Worm (Caenorhabditis elegans) whole organism, young adult: ENCODE data around the gene nhr-219.

ENCODE experiments used
- B0035.1 ChIP-seq: sonication (generic microtip); optimal IDR thresholded peaks from 2 replicates; lab custom pipeline; 2016; ENCODE audit warnings: missing genetic modification characterization, mild to moderate bottlenecking, missing compliant biosample characterization, missing genotype, missing genetic modification reagents
- F23B12.7 ChIP-seq: sonication (generic microtip); optimal IDR thresholded peaks from 2 replicates; lab custom pipeline; 2017; ENCODE audit warnings: missing genetic modification characterization, mild to moderate bottlenecking, missing compliant biosample characterization, antibody characterized with exemption, moderate library complexity; ENCODE audit not compliant: insufficient read depth
- F37B4.10 ChIP-seq: fragments of 200-800 bp; sonication (Bioruptor generic); IDR thresholded peaks from 2 replicates; pipeline ENCODE4 v1.3.6; 2022; ENCODE audit warnings: missing genetic modification characterization, missing compliant biosample characterization
- F49E8.2 ChIP-seq: sonication (generic microtip); optimal IDR thresholded peaks from 3 replicates; lab custom pipeline; 2017; ENCODE audit warnings: missing genetic modification characterization, mild to moderate bottlenecking, missing compliant biosample characterization, antibody characterized with exemption, moderate library complexity; ENCODE audit not compliant: insufficient read depth
- T07F8.4 ChIP-seq: sonication (generic microtip); optimal IDR thresholded peaks from 2 replicates; lab custom pipeline; 2016; ENCODE audit warnings: mild to moderate bottlenecking, missing genetic modification characterization, moderate library complexity, missing compliant biosample characterization
- T26A5.8 ChIP-seq: sonication (generic microtip); optimal IDR thresholded peaks from 2 replicates; lab custom pipeline; 2016; ENCODE audit warnings: missing genetic modification characterization, missing compliant biosample characterization
- Y67H2A.10 ChIP-seq: fragments of 200-800 bp; sonication (Bioruptor generic); conservative IDR thresholded peaks from 2 replicates; pipeline ENCODE4 v1.3.6; 2022; ENCODE audit warnings: missing genetic modification reagents, missing genetic modification characterization, missing compliant biosample characterization
- Y79H2A.3 ChIP-seq: fragments of 200-800 bp; sonication (Bioruptor generic); conservative IDR thresholded peaks from 2 replicates; pipeline ENCODE4 v1.3.6; 2022; ENCODE audit warnings: missing genetic modification reagents, missing genetic modification characterization, missing compliant biosample characterization
- akir-1 ChIP-seq: fragments of 200-800 bp; sonication (Bioruptor generic); optimal IDR thresholded peaks from 2 replicates; lab custom pipeline; 2018; ENCODE audit warnings: mild to moderate bottlenecking, missing genetic modification characterization, moderate library complexity, missing compliant biosample characterization
- attf-5 ChIP-seq: fragments of 200-800 bp; sonication (Bioruptor generic); optimal IDR thresholded peaks from 2 replicates; lab custom pipeline; 2018; ENCODE audit warnings: mild to moderate bottlenecking, missing genetic modification characterization, missing compliant biosample characterization
- ccch-3 ChIP-seq: fragments of 200-800 bp; sonication (Bioruptor generic); optimal IDR thresholded peaks from 2 replicates; lab custom pipeline; 2018; ENCODE audit warnings: mild to moderate bottlenecking, missing genetic modification characterization, missing compliant biosample characterization
- ceh-100 ChIP-seq: fragments of 200-800 bp; sonication (Bioruptor generic); IDR thresholded peaks from 2 replicates; pipeline ENCODE4 v1.3.6; 2022; ENCODE audit warnings: missing genetic modification reagents, missing genetic modification characterization, missing compliant biosample characterization
- ceh-79 ChIP-seq: sonication (generic microtip); optimal IDR thresholded peaks from 2 replicates; lab custom pipeline; 2017; ENCODE audit warnings: mild to moderate bottlenecking, missing genetic modification characterization, missing compliant biosample characterization
- die-1 ChIP-seq: sonication (generic microtip); optimal IDR thresholded peaks from 2 replicates; lab custom pipeline; 2016; ENCODE audit warnings: missing genotype, mild to moderate bottlenecking, missing genetic modification characterization, missing compliant biosample characterization
- dpl-1 ChIP-seq: fragments of 150-350 bp; optimal IDR thresholded peaks from 2 replicates; lab custom pipeline; 2014; ENCODE audit warnings: missing biosample characterization, missing genetic modification reagents, missing genetic modification characterization
- egl-18 ChIP-seq: fragments of 200-800 bp; sonication (Bioruptor generic); IDR thresholded peaks from 2 replicates; pipeline ENCODE4 v1.3.6; 2022; ENCODE audit warnings: missing genetic modification reagents, missing genetic modification characterization, missing compliant biosample characterization
- ekl-4 ChIP-seq: fragments of 200-800 bp; sonication (Bioruptor generic); IDR thresholded peaks from 2 replicates; pipeline ENCODE4 v1.3.6; 2022; ENCODE audit warnings: missing genetic modification reagents, missing genetic modification characterization, missing compliant biosample characterization
- ets-4 ChIP-seq: fragments of 200-800 bp; sonication (Bioruptor generic); optimal IDR thresholded peaks from 2 replicates; lab custom pipeline; 2018; ENCODE audit warnings: mild to moderate bottlenecking, missing genetic modification characterization, missing compliant biosample characterization
- him-1 ChIP-seq: sonication (generic microtip); optimal IDR thresholded peaks from 2 replicates; lab custom pipeline; 2016; ENCODE audit warnings: missing genotype, missing genetic modification reagents, missing genetic modification characterization, missing compliant biosample characterization
- hlh-12 ChIP-seq: sonication (generic microtip); optimal IDR thresholded peaks from 2 replicates; lab custom pipeline; 2016; ENCODE audit warnings: missing genetic modification characterization, missing compliant biosample characterization
- hlh-26 ChIP-seq: fragments of 200-800 bp; sonication (Bioruptor generic); conservative IDR thresholded peaks from 2 replicates; pipeline ENCODE4 v1.3.6; 2022; ENCODE audit warnings: missing genetic modification reagents, missing genetic modification characterization, missing compliant biosample characterization
- hmg-1.2 ChIP-seq: fragments of 200-800 bp; sonication (Bioruptor generic); IDR thresholded peaks from 2 replicates; pipeline ENCODE4 v1.3.6; 2022; ENCODE audit warnings: missing genetic modification reagents, missing genetic modification characterization, missing compliant biosample characterization
- hmg-20 ChIP-seq: fragments of 200-800 bp; sonication (Bioruptor generic); IDR thresholded peaks from 2 replicates; pipeline ENCODE4 v1.3.6; 2022; ENCODE audit warnings: missing genetic modification reagents, missing genetic modification characterization, missing compliant biosample characterization
- lin-40 ChIP-seq: sonication (generic microtip); optimal IDR thresholded peaks from 2 replicates; lab custom pipeline; 2016; ENCODE audit warnings: missing genetic modification characterization, mild to moderate bottlenecking, missing compliant biosample characterization, missing genotype, missing genetic modification reagents
- lin-54 ChIP-seq: fragments of 200-800 bp; sonication (Bioruptor generic); optimal IDR thresholded peaks from 2 replicates; lab custom pipeline; 2018; ENCODE audit warnings: mild to moderate bottlenecking, missing genetic modification characterization, missing compliant biosample characterization
- madf-8 ChIP-seq: fragments of 200-800 bp; sonication (Bioruptor generic); conservative IDR thresholded peaks from 2 replicates; pipeline ENCODE4 v1.3.6; 2022; ENCODE audit warnings: missing genetic modification reagents, missing genetic modification characterization, missing compliant biosample characterization
- nhr-120 ChIP-seq: fragments of 200-800 bp; sonication (Bioruptor generic); IDR thresholded peaks from 2 replicates; pipeline ENCODE4 v1.3.6; 2022; ENCODE audit warnings: missing genetic modification characterization, missing compliant biosample characterization
- nhr-27 ChIP-seq: fragments of 200-800 bp; sonication (Bioruptor generic); optimal IDR thresholded peaks from 2 replicates; lab custom pipeline; 2018; ENCODE audit warnings: mild to moderate bottlenecking, missing genetic modification characterization, moderate library complexity, missing compliant biosample characterization
- rec-8 ChIP-seq, 2 experiments: sonication (generic microtip); optimal IDR thresholded peaks; 2 replicates each; lab custom pipeline; 2016; ENCODE audit warnings: mild to moderate bottlenecking in 2 of 2, missing genetic modification characterization in 2 of 2, missing genetic modification reagents in 2 of 2, missing genotype in 2 of 2, missing biosample characterization in 1 of 2, missing compliant biosample characterization in 1 of 2, moderate library complexity in 1 of 2
- repo-1 ChIP-seq: sonication (generic microtip); optimal IDR thresholded peaks from 2 replicates; lab custom pipeline; 2017; ENCODE audit warnings: mild to moderate bottlenecking, missing genetic modification characterization, missing compliant biosample characterization
- snpc-1.3 ChIP-seq: sonication (generic microtip); optimal IDR thresholded peaks from 2 replicates; lab custom pipeline; 2017; ENCODE audit warnings: missing genetic modification characterization, mild to moderate bottlenecking, missing compliant biosample characterization, antibody characterized with exemption, moderate library complexity, missing genotype, missing genetic modification reagents; ENCODE audit not compliant: insufficient read depth
- snpc-3.4 ChIP-seq: sonication (generic microtip); optimal IDR thresholded peaks from 2 replicates; lab custom pipeline; 2017; ENCODE audit warnings: missing genetic modification characterization, mild to moderate bottlenecking, missing compliant biosample characterization, antibody characterized with exemption, moderate library complexity, missing genotype, missing genetic modification reagents
- somi-1 ChIP-seq: fragments of 200-800 bp; sonication (Bioruptor generic); optimal IDR thresholded peaks from 2 replicates; lab custom pipeline; 2018; ENCODE audit warnings: mild to moderate bottlenecking, missing genetic modification characterization, missing compliant biosample characterization
- ztf-28 ChIP-seq: fragments of 200-800 bp; sonication (Bioruptor generic); IDR thresholded peaks from 2 replicates; pipeline ENCODE4 v1.3.6; 2022; ENCODE audit warnings: missing genetic modification reagents, missing genetic modification characterization, missing compliant biosample characterization

The nhr-219 gene

DNA sequence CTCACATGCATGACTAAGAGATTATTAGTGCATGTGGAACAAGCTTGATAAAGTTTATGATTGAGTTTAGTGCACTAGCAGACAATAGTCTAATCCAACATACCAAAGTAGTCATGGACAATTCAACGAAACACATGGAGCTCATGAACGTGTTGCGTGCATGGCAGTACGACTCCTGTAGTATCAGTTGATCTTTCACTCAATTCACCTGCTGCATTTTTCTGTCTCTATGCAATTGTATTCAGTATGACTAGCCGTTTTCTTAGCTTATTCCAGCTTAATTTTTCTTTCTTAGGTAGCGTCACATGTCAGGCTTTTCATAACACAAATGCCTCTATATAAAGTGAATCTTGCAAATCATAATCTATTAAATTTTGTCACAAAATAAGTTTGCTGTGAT, 37.3 kb upstream of the nhr-219 start, which contains the start of gene srx-1:
srx-1 (plus strand) TSS at position 382 of the 400 bp plus-strand sequence.
- no peak for TF ChIP-seq akir-1 (GFP tag; lab: Kevin White, UChicago)
- no peak for TF ChIP-seq lin-40 (tag; lab: Kevin White, UChicago)
- no peak for TF ChIP-seq rec-8 (tag; optimal IDR thresholded peaks at IDR 0.05; lab: Kevin White, UChicago)
- no peak for TF ChIP-seq madf-8 (GFP tag; lab: Robert Waterston, UW)
- no peak for TF ChIP-seq ztf-28
- TF ChIP-seq B0035.1 (tag; lab: Kevin White, UChicago): no peak
- TF ChIP-seq attf-5 (GFP tag; lab: Kevin White, UChicago): no peak
- TF ChIP-seq, all 124 proteins: peak for 0

ce11 chrV:9001175-9001574, 35.2 kb upstream of the nhr-219 start, which contains the start of gene F59E11.2:
Gene F59E11.2 (plus strand): TSS chrV:9001475.
- no peak for TF ChIP-seq somi-1
- no peak for TF ChIP-seq T07F8.4 (tag; lab: Kevin White, UChicago)
- no peak for TF ChIP-seq ets-4 (GFP tag; lab: Kevin White, UChicago)
- TF ChIP-seq ceh-100: no peak
- TF ChIP-seq nhr-120 (GFP tag; lab: Robert Waterston, UW): no peak
- TF ChIP-seq F49E8.2 (tag; lab: Kevin White, UChicago): no peak
- TF ChIP-seq Y67H2A.10: no peak
- TF ChIP-seq him-1: no peak
- TF ChIP-seq hmg-1.2 (GFP tag; lab: Robert Waterston, UW): no peak

DNA sequence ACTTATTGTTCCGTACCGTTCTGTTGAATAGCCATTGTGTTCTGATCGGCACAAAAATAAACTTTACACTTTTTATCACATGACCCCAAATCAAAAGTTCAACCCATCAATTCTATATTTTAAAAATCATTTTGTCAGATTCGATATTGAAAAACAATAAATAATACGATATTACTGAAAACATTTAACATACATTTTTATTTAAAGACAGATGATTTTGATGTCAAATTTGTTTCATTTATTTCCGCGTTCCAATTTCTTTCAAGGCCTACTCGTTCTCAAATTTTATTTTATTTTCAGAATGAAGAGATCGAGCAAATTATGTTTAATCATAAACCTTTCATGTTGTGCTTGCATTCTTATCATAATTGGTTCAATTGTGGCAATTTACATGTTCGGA, 28.8 kb upstream of the nhr-219 start, which contains the start of gene F59E11.5:
F59E11.5 (plus strand) TSS at position 301 of the 400 bp plus-strand sequence.
- TF ChIP-seq lin-54 (GFP tag; lab: Kevin White, UChicago): no peak
- TF ChIP-seq, all 124 proteins: peak for 0

DNA sequence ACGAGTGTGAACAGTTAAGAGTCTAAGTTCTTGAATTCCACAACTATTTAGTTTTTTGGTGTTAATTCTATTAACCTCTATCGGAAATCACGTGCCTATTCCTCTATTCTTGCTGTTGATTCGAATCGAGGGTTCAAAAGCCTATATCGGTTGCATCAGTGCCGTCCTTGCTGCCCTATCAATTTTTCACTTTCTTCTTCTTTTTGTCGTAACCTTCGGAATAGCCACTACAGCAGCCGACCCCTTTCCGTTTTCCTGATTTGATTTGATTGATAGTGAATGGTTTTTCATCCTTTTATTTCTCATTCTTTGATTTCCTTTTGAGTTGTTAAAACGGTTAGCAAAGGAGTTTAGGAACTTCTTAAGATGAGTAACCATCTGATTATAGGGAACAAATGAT, 28.3 kb upstream of the nhr-219 start:
- TF ChIP-seq T26A5.8: no peak
- no peak for TF ChIP-seq hlh-12 (tag; lab: Kevin White, UChicago)
- TF ChIP-seq F23B12.7: no peak
- TF ChIP-seq hmg-20 (GFP tag; lab: Robert Waterston, UW): no peak
- TF ChIP-seq Y79H2A.3 (GFP tag; lab: Robert Waterston, UW): no peak
- no peak for TF ChIP-seq ekl-4 (GFP tag; lab: Robert Waterston, UW)
- TF ChIP-seq snpc-3.4: no peak
- no peak for TF ChIP-seq nhr-27 (tag; lab: Kevin White, UChicago)
- no peak for TF ChIP-seq ceh-100

- no peak for TF ChIP-seq egl-18 (GFP tag; lab: Robert Waterston, UW)
- no peak for TF ChIP-seq ccch-3
- TF ChIP-seq F37B4.10 (GFP tag; lab: Robert Waterston, UW): no peak
- no peak for TF ChIP-seq repo-1 (tag; lab: Kevin White, UChicago)
- TF ChIP-seq ceh-79 (tag; lab: Kevin White, UChicago): no peak
- no peak for TF ChIP-seq dpl-1 (GFP tag; lab: Kevin White, UChicago)
- TF ChIP-seq snpc-1.3 (tag; lab: Kevin White, UChicago): no peak
- TF ChIP-seq ceh-100: no peak
- TF ChIP-seq die-1 (tag; lab: Kevin White, UChicago): no peak
- TF ChIP-seq hlh-26: no peak
These were observed 25.7 kb upstream of the nhr-219 start, which contains the start of gene F59E11.6 for ce11 chrV:8991679-8992078. Gene F59E11.6 (plus strand): TSS chrV:8991789.
